Fruit fly (Drosophila melanogaster) whole organism, wandering third instar larva: ENCODE data around the gene CG31921.

Experiments
- Dif ChIP-seq: fragments of 200-275, 200-300 bp; sonication (Bioruptor generic); optimal IDR thresholded peaks from 2 replicates; lab custom pipeline; 2018; ENCODE audit warnings: missing biosample characterization, missing genetic modification characterization; ENCODE audit not compliant: partially characterized antibody
- Hr78 ChIP-seq: fragments of >200 bp; optimal IDR thresholded peaks from 2 replicates; lab custom pipeline; 2017; ENCODE audit warnings: missing biosample characterization, missing genetic modification characterization
- Hr83 ChIP-seq: fragments of 200-300 bp; sonication (Bioruptor generic); optimal IDR thresholded peaks from 2 replicates; lab custom pipeline; 2016; ENCODE audit warnings: missing biosample characterization, mild to moderate bottlenecking, missing genetic modification characterization, moderate library complexity; ENCODE audit not compliant: poor library complexity, severe bottlenecking
- Myc ChIP-seq: fragments of >200 bp; optimal IDR thresholded peaks from 2 replicates; lab custom pipeline; 2017
- Sp1 ChIP-seq: fragments of 200-800 bp; sonication (Bioruptor generic); optimal IDR thresholded peaks from 3 replicates; lab custom pipeline; 2019; ENCODE audit warnings: missing biosample characterization, mild to moderate bottlenecking, missing genetic modification characterization, moderate library complexity
- dsf ChIP-seq: sonication (Bioruptor generic); optimal IDR thresholded peaks from 2 replicates; lab custom pipeline; 2016; ENCODE audit warnings: missing biosample characterization, missing genetic modification characterization, borderline replicate concordance
- h ChIP-seq: fragments of 200-800 bp; sonication (Bioruptor generic); optimal IDR thresholded peaks from 3 replicates; lab custom pipeline; 2016; ENCODE audit warnings: missing biosample characterization, mild to moderate bottlenecking, missing genetic modification characterization
- lola ChIP-seq: fragments of >200 bp; optimal IDR thresholded peaks from 2 replicates; lab custom pipeline; 2017; ENCODE audit warnings: missing biosample characterization, missing genetic modification characterization
- pan ChIP-seq: fragments of >200 bp; optimal IDR thresholded peaks from 2 replicates; lab custom pipeline; 2017
- psq ChIP-seq: fragments of 200-800 bp; sonication (Bioruptor generic); optimal IDR thresholded peaks from 3 replicates; lab custom pipeline; 2017; ENCODE audit warnings: missing biosample characterization, mild to moderate bottlenecking, missing genetic modification characterization, moderate library complexity
- rgr ChIP-seq: fragments of 200-800 bp; sonication (Bioruptor generic); optimal IDR thresholded peaks from 3 replicates; lab custom pipeline; 2016; ENCODE audit warnings: missing biosample characterization, mild to moderate bottlenecking, missing genetic modification characterization
- sage ChIP-seq: fragments of 200-800 bp; sonication (Bioruptor generic); optimal IDR thresholded peaks from 2 replicates; lab custom pipeline; 2016; ENCODE audit warnings: missing biosample characterization, mild to moderate bottlenecking, missing genetic modification characterization
- woc ChIP-seq: sonication (Bioruptor generic); optimal IDR thresholded peaks from 2 replicates; lab custom pipeline; 2016; ENCODE audit warnings: missing biosample characterization, mild to moderate bottlenecking, missing genetic modification characterization

- TF ChIP-seq dsf (GFP tag; lab: Kevin White, UChicago) (no peak), Dif (GFP tag; lab: Kevin White, UChicago) (no peak), h (GFP tag; lab: Kevin White, UChicago) (no peak), pan (lab: Kevin White, UChicago) (no peak), lola (GFP tag; lab: Kevin White, UChicago) (no peak), sage (GFP tag; lab: Kevin White, UChicago) (no peak), Sp1 (GFP tag; lab: Kevin White, UChicago) (no peak), psq (GFP tag; lab: Kevin White, UChicago) (no peak), woc (GFP tag; lab: Kevin White, UChicago) (no peak), Hr83 (GFP tag; lab: Kevin White, UChicago) (no peak), Myc (no peak), rgr (GFP tag; lab: Kevin White, UChicago) (no peak), Hr78 (GFP tag; lab: Kevin White, UChicago) (no peak)
Observed at dm6 chr2L:346781-347180, 14.6 kb upstream of the CG31921 start.
